Fruit fly (Drosophila melanogaster) whole organism, embryonic: ENCODE data around the gene CG32700.

ENCODE experiments used
- CG10209 ChIP-seq: fragments of 200-800 bp; sonication (Bioruptor generic); optimal IDR thresholded peaks from 3 replicates; lab custom pipeline; 2017; ENCODE audit warnings: missing biosample characterization, mild to moderate bottlenecking, missing genetic modification characterization, missing genetic modification reagents
- CG10366 ChIP-seq: fragments of 200-800 bp; sonication (Bioruptor generic); IDR thresholded peaks from 2 replicates; pipeline ENCODE4 v1.3.6; 2022; ENCODE audit warnings: missing biosample characterization, missing genetic modification characterization
- CG10431 ChIP-seq: fragments of 200-800 bp; sonication (Bioruptor generic); optimal IDR thresholded peaks from 3 replicates; lab custom pipeline; 2018; ENCODE audit warnings: missing biosample characterization, mild to moderate bottlenecking, missing genetic modification characterization
- CG10565 ChIP-seq: fragments of 200-800 bp; sonication (Bioruptor generic); optimal IDR thresholded peaks from 3 replicates; lab custom pipeline; 2016; ENCODE audit warnings: missing biosample characterization, mild to moderate bottlenecking, missing genetic modification characterization
- CG11696 ChIP-seq: fragments of 200-800 bp; sonication (Bioruptor generic); IDR thresholded peaks from 2 replicates; pipeline ENCODE4 v1.3.6; 2022; ENCODE audit warnings: missing biosample characterization, missing genetic modification characterization
- CG11723 ChIP-seq: fragments of 200-800 bp; sonication (Bioruptor generic); optimal IDR thresholded peaks from 2 replicates; lab custom pipeline; 2017; ENCODE audit warnings: missing biosample characterization, mild to moderate bottlenecking, missing genetic modification characterization
- CG12071 ChIP-seq: fragments of 200-800 bp; sonication (Bioruptor generic); optimal IDR thresholded peaks from 3 replicates; lab custom pipeline; 2018; ENCODE audit warnings: missing biosample characterization, mild to moderate bottlenecking, missing genetic modification characterization
- CG12659 ChIP-seq: fragments of 200-800 bp; sonication (Bioruptor generic); optimal IDR thresholded peaks from 3 replicates; lab custom pipeline; 2017; ENCODE audit warnings: mild to moderate bottlenecking, missing biosample characterization, missing genetic modification reagents, missing genetic modification characterization
- CG13123 ChIP-seq: fragments of 200-800 bp; sonication (Bioruptor generic); optimal IDR thresholded peaks from 2 replicates; lab custom pipeline; 2016; ENCODE audit warnings: missing biosample characterization, missing genetic modification characterization
- CG15479 ChIP-seq: fragments of 200-800 bp; sonication (Bioruptor generic); optimal IDR thresholded peaks from 3 replicates; lab custom pipeline; 2019; ENCODE audit warnings: missing biosample characterization, mild to moderate bottlenecking, missing genetic modification characterization, moderate library complexity
- CG1602 ChIP-seq: fragments of 200-800 bp; sonication (Bioruptor generic); optimal IDR thresholded peaks from 3 replicates; lab custom pipeline; 2016; ENCODE audit warnings: missing biosample characterization, missing genetic modification characterization
- CG1603 ChIP-seq: fragments of 200-800 bp; sonication (Bioruptor generic); optimal IDR thresholded peaks from 2 replicates; lab custom pipeline; 2019; ENCODE audit warnings: missing biosample characterization, mild to moderate bottlenecking, missing genetic modification characterization, moderate library complexity
- CG17802 ChIP-seq: fragments of 200-800 bp; sonication (Bioruptor generic); optimal IDR thresholded peaks from 2 replicates; lab custom pipeline; 2018; ENCODE audit warnings: missing biosample characterization, mild to moderate bottlenecking, missing genetic modification characterization, moderate library complexity
- CG18476 ChIP-seq: fragments of 200-800 bp; sonication (Bioruptor generic); optimal IDR thresholded peaks from 2 replicates; lab custom pipeline; 2016; ENCODE audit warnings: missing biosample characterization, mild to moderate bottlenecking, missing genetic modification characterization
- CG18764 ChIP-seq: fragments of 200-800 bp; sonication (Bioruptor generic); optimal IDR thresholded peaks from 3 replicates; lab custom pipeline; 2016; ENCODE audit warnings: missing biosample characterization, missing genetic modification characterization
- CG31224 ChIP-seq: fragments of 200-800 bp; sonication (Bioruptor generic); IDR thresholded peaks from 2 replicates; pipeline ENCODE4 v1.3.6; 2022; ENCODE audit warnings: missing biosample characterization, missing genetic modification characterization
- CG33557 ChIP-seq: fragments of 200-800 bp; sonication (Bioruptor generic); optimal IDR thresholded peaks from 2 replicates; lab custom pipeline; 2019; ENCODE audit warnings: missing biosample characterization, mild to moderate bottlenecking, missing genetic modification characterization, moderate library complexity
- CG3847 ChIP-seq: fragments of 200-800 bp; sonication (Bioruptor generic); IDR thresholded peaks from 2 replicates; pipeline ENCODE4 v1.3.6; 2022; ENCODE audit warnings: missing biosample characterization, missing genetic modification characterization
- CG4282 ChIP-seq: fragments of 200-800 bp; sonication (Bioruptor generic); optimal IDR thresholded peaks from 2 replicates; lab custom pipeline; 2016; ENCODE audit warnings: missing biosample characterization, missing genetic modification characterization
- CG4328 ChIP-seq: fragments of 200-800 bp; sonication (Bioruptor generic); optimal IDR thresholded peaks from 3 replicates; lab custom pipeline; 2017; ENCODE audit warnings: missing biosample characterization, missing genetic modification reagents, missing genetic modification characterization
- CG4424 ChIP-seq: fragments of 200-800 bp; sonication (Bioruptor generic); optimal IDR thresholded peaks from 3 replicates; lab custom pipeline; 2016; ENCODE audit warnings: missing biosample characterization, missing genetic modification characterization
- CG9817 ChIP-seq: fragments of 200-800 bp; sonication (Bioruptor generic); optimal IDR thresholded peaks from 2 replicates; lab custom pipeline; 2018; ENCODE audit warnings: missing biosample characterization, mild to moderate bottlenecking, missing genetic modification characterization, moderate library complexity
- D19A ChIP-seq: fragments of 200-800 bp; optimal IDR thresholded peaks from 3 replicates; lab custom pipeline; 2019; ENCODE audit warnings: missing biosample characterization, mild to moderate bottlenecking, missing genetic modification characterization, moderate library complexity
- Dad ChIP-seq: fragments of 200-800 bp; sonication (Bioruptor generic); optimal IDR thresholded peaks from 3 replicates; lab custom pipeline; 2016; ENCODE audit warnings: missing biosample characterization, missing genetic modification characterization
- Dbx ChIP-seq: fragments of 200-800 bp; sonication (Bioruptor generic); IDR thresholded peaks from 3 replicates; pipeline ENCODE4 v1.3.6; 2022; ENCODE audit warnings: missing biosample characterization, missing genetic modification characterization
- Ets97D ChIP-seq: fragments of 200-800 bp; sonication (Bioruptor generic); optimal IDR thresholded peaks from 3 replicates; lab custom pipeline; 2016; ENCODE audit warnings: missing biosample characterization, missing genetic modification characterization
- Gug ChIP-seq: fragments of 200-800 bp; sonication (Bioruptor generic); IDR thresholded peaks from 4 replicates; pipeline ENCODE4 v1.3.6; 2022; ENCODE audit warnings: missing biosample characterization, missing genetic modification characterization
- H2.0 ChIP-seq: fragments of 200-800 bp; sonication (Bioruptor generic); IDR thresholded peaks from 2 replicates; pipeline ENCODE4 v1.3.6; 2022; ENCODE audit warnings: missing biosample characterization, missing genetic modification characterization
- Hmr ChIP-seq: fragments of 200-800 bp; sonication (Bioruptor generic); optimal IDR thresholded peaks from 3 replicates; lab custom pipeline; 2017; ENCODE audit warnings: mild to moderate bottlenecking, missing biosample characterization, missing genetic modification reagents, missing genetic modification characterization
- Kr ChIP-seq: fragments of 200-800 bp; sonication (Bioruptor generic); optimal IDR thresholded peaks from 2 replicates; lab custom pipeline; 2017; ENCODE audit warnings: missing biosample characterization, mild to moderate bottlenecking, missing genetic modification characterization
- NC2β ChIP-seq: fragments of 200-800 bp; sonication (Bioruptor generic); optimal IDR thresholded peaks from 2 replicates; lab custom pipeline; 2016; ENCODE audit warnings: missing biosample characterization, missing genetic modification characterization
- Oli ChIP-seq: fragments of 200-800 bp; sonication (Bioruptor generic); optimal IDR thresholded peaks from 2 replicates; lab custom pipeline; 2018; ENCODE audit warnings: missing biosample characterization, mild to moderate bottlenecking, missing genetic modification characterization, moderate library complexity
- Sox100B ChIP-seq: fragments of 200-800 bp; sonication (Bioruptor generic); optimal IDR thresholded peaks from 3 replicates; lab custom pipeline; 2018; ENCODE audit warnings: missing biosample characterization, mild to moderate bottlenecking, missing genetic modification characterization
- Vsx1 ChIP-seq: fragments of 200-800 bp; sonication (Bioruptor generic); optimal IDR thresholded peaks from 2 replicates; lab custom pipeline; 2017; ENCODE audit warnings: missing biosample characterization, mild to moderate bottlenecking, missing genetic modification characterization, missing genetic modification reagents
- Xrp1 ChIP-seq: fragments of 200-800 bp; sonication (Bioruptor generic); IDR thresholded peaks from 2 replicates; pipeline ENCODE4 v1.3.6; 2022; ENCODE audit warnings: missing biosample characterization, missing genetic modification characterization
- chn ChIP-seq: fragments of 200-800 bp; sonication (Bioruptor generic); optimal IDR thresholded peaks from 2 replicates; lab custom pipeline; 2016; ENCODE audit warnings: missing biosample characterization, missing genetic modification characterization
- emc ChIP-seq: fragments of 200-800 bp; sonication (Bioruptor generic); optimal IDR thresholded peaks from 2 replicates; lab custom pipeline; 2016; ENCODE audit warnings: missing biosample characterization, missing genetic modification characterization
- fd64A ChIP-seq: fragments of 200-800 bp; sonication (Bioruptor generic); optimal IDR thresholded peaks from 3 replicates; lab custom pipeline; 2018; ENCODE audit warnings: missing biosample characterization, mild to moderate bottlenecking, missing genetic modification characterization
- fu2 ChIP-seq: fragments of 200-800 bp; sonication (Bioruptor generic); optimal IDR thresholded peaks from 2 replicates; lab custom pipeline; 2016; ENCODE audit warnings: missing biosample characterization, missing genetic modification characterization
- gsb-n ChIP-seq: fragments of 200-800 bp; sonication (Bioruptor generic); optimal IDR thresholded peaks from 3 replicates; lab custom pipeline; 2018; ENCODE audit warnings: missing biosample characterization, mild to moderate bottlenecking, missing genetic modification characterization
- nerfin-1 ChIP-seq: fragments of 200-800 bp; sonication (Bioruptor generic); optimal IDR thresholded peaks from 3 replicates; lab custom pipeline; 2019; ENCODE audit warnings: missing biosample characterization, mild to moderate bottlenecking, missing genetic modification characterization, moderate library complexity
- prd ChIP-seq, 3 experiments: fragments of >200 bp in 2 of 3; fragments of 200-800 bp in 1 of 3; sonication (Bioruptor generic) in 1 of 3; optimal IDR thresholded peaks in 2 of 3; IDR thresholded peaks in 1 of 3; 2 replicates in 2 of 3; 3 replicates in 1 of 3; pipeline versions ENCODE4 v1.3.6 to Lab custom; 2017 to 2022; ENCODE audit warnings: missing biosample characterization in 1 of 3, missing genetic modification characterization in 1 of 3
- pzg ChIP-seq: fragments of 200-800 bp; sonication (Bioruptor generic); optimal IDR thresholded peaks from 3 replicates; lab custom pipeline; 2018; ENCODE audit warnings: missing biosample characterization, mild to moderate bottlenecking, missing genetic modification characterization, moderate library complexity
- repo ChIP-seq: fragments of 200-800 bp; sonication (Bioruptor generic); optimal IDR thresholded peaks from 2 replicates; lab custom pipeline; 2016; ENCODE audit warnings: missing biosample characterization, missing genetic modification characterization
- sisA ChIP-seq: fragments of 200-800 bp; sonication (Bioruptor generic); IDR thresholded peaks from 2 replicates; pipeline ENCODE4 v1.3.6; 2022; ENCODE audit warnings: missing biosample characterization, missing genetic modification characterization
- sr ChIP-seq: fragments of 200-800 bp; sonication (Bioruptor generic); IDR thresholded peaks from 3 replicates; pipeline ENCODE4 v1.3.6; 2022; ENCODE audit warnings: missing biosample characterization, missing genetic modification characterization
- unc-4 ChIP-seq: fragments of 200-800 bp; sonication (Bioruptor generic); IDR thresholded peaks from 2 replicates; pipeline ENCODE4 v1.3.6; 2022; ENCODE audit warnings: missing biosample characterization, missing genetic modification characterization; ENCODE audit not compliant: partially characterized antibody
- unpg ChIP-seq: fragments of 200-800 bp; sonication (Bioruptor generic); optimal IDR thresholded peaks from 3 replicates; lab custom pipeline; 2018; ENCODE audit warnings: missing biosample characterization, mild to moderate bottlenecking, missing genetic modification characterization, moderate library complexity

CG32700 gene

DNA sequence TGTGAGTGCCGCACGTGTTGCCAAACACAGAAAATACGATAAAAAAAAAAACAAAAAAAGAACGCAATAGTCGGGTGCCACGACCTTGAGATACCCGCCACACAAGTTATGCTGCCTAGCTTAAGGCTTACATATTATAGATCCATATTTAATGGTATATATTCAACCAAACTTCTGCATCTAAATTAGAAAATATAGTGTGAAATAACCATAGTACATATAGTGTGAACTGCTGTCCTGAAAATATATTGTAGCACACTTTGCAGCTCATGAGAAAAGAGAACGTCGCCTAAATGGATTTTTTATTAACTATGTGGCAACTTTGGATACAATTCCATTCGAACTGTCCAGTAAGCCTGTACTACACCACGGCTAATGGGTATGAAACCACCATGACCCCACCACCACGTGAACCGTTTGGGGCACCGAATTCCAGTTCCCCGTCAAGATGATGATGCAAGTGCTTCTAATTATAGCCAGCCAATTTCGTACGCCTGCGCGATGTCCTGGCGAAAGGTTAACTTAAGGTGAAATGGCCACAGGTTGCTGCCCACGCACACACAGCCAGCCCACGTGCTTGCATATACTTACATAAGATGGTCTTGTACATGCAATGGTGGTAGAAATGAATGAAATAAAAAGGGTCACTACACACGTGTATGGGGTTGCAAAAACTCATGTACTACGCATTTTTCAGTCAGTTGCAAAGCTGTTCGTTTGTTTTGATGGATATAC lies 49.6 kb upstream of the CG32700 start (continued):
- no peak for TF ChIP-seq CG33557 (GFP tag; lab: Kevin White, UChicago)
- peak; percentile 25 for TF ChIP-seq CG10565
- TF ChIP-seq prd (optimal IDR thresholded peaks at IDR 0.05; lab: Kevin White, UChicago), result no peak
- TF ChIP-seq prd (GFP tag; IDR thresholded peaks at IDR 0.05; lab: Robert Waterston, UW), result peak; percentile 72; the same call in 2 of the 3 replicates
- peak; percentile 79 for TF ChIP-seq CG10209 (GFP tag; lab: Kevin White, UChicago)
- TF ChIP-seq Dbx (GFP tag; lab: Robert Waterston, UW), result peak; percentile 72; the same call in 2 of the 3 replicates
- TF ChIP-seq emc (GFP tag; lab: Kevin White, UChicago), result peak; percentile 23
- peak; percentile 21 for TF ChIP-seq NC2β (GFP tag; lab: Kevin White, UChicago)
- peak; percentile 90 for TF ChIP-seq Hmr (GFP tag; lab: Kevin White, UChicago)
- peak; percentile 56 for TF ChIP-seq Dad (GFP tag; lab: Kevin White, UChicago)
- peak; percentile 65 for TF ChIP-seq CG1602
- TF ChIP-seq CG11696, result no peak
- TF ChIP-seq gsb-n (tag; lab: Kevin White, UChicago), result peak; percentile 30
- TF ChIP-seq CG10431 (GFP tag; lab: Kevin White, UChicago), result no peak
- peak; percentile 66 for TF ChIP-seq chn (GFP tag; lab: Kevin White, UChicago)
- TF ChIP-seq CG17802 (tag; lab: Kevin White, UChicago), result no peak
- TF ChIP-seq Gug (GFP tag; lab: Robert Waterston, UW), result peak; percentile 61; the same call in 2 of the 4 replicates
- peak; percentile 82 for TF ChIP-seq CG12659
- TF ChIP-seq CG18476 (GFP tag; lab: Kevin White, UChicago), result peak; percentile 66
- peak; percentile 44 for TF ChIP-seq CG12071 (GFP tag; lab: Kevin White, UChicago)
- peak; percentile 67 for TF ChIP-seq CG9817 (tag; lab: Kevin White, UChicago)
- TF ChIP-seq nerfin-1 (tag; lab: Kevin White, UChicago), result peak; percentile 64
- peak; percentile 20 for TF ChIP-seq fd64A (GFP tag; lab: Kevin White, UChicago)
- TF ChIP-seq CG18764 (GFP tag; lab: Kevin White, UChicago), result peak; percentile 49
- peak; percentile 49 for TF ChIP-seq Vsx1 (GFP tag; lab: Kevin White, UChicago)
- TF ChIP-seq CG4424 (GFP tag; lab: Kevin White, UChicago), result peak; percentile 71
- peak; percentile 54 for TF ChIP-seq Ets97D (GFP tag; lab: Kevin White, UChicago)
- TF ChIP-seq CG15479, result no peak
- TF ChIP-seq CG3847 (GFP tag; lab: Robert Waterston, UW), result peak; percentile 49; the same call in 1 of the 2 replicates
- peak; percentile 71 for TF ChIP-seq unpg (GFP tag; lab: Kevin White, UChicago)
- no peak for TF ChIP-seq sr (GFP tag; lab: Robert Waterston, UW)
- TF ChIP-seq fu2 (GFP tag; lab: Kevin White, UChicago), result peak; percentile 50
- no peak for TF ChIP-seq CG31224
- TF ChIP-seq CG4282 (GFP tag; lab: Kevin White, UChicago), result peak; percentile 40
- peak; percentile 73 for TF ChIP-seq sisA (GFP tag; lab: Robert Waterston, UW)
- no peak for TF ChIP-seq Sox100B
- peak; percentile 46; the same call in 1 of the 2 replicates for TF ChIP-seq H2.0 (GFP tag; lab: Robert Waterston, UW)
- TF ChIP-seq CG4328 (GFP tag; lab: Kevin White, UChicago), result peak; percentile 53
- peak; percentile 76 for TF ChIP-seq Xrp1 (GFP tag; lab: Robert Waterston, UW)
- TF ChIP-seq Oli (tag; lab: Kevin White, UChicago), result peak; percentile 82
- peak; percentile 53 for TF ChIP-seq CG1603
- peak; percentile 64 for TF ChIP-seq CG11723 (GFP tag; lab: Kevin White, UChicago)
- peak; percentile 59 for TF ChIP-seq CG10366 (GFP tag; lab: Robert Waterston, UW)
- peak; percentile 77 for TF ChIP-seq D19A (tag; lab: Kevin White, UChicago)
- TF ChIP-seq Kr, result no peak
- TF ChIP-seq unc-4, result no peak
- peak; percentile 23 for TF ChIP-seq CG13123 (GFP tag; lab: Kevin White, UChicago)
- no peak for TF ChIP-seq pzg (GFP tag; lab: Kevin White, UChicago)
- TF ChIP-seq repo (GFP tag; lab: Kevin White, UChicago), result peak; percentile 67
